Worm (Caenorhabditis elegans): ENCODE results near the gene K07B1.4.

The K07B1.4 gene

DNA sequence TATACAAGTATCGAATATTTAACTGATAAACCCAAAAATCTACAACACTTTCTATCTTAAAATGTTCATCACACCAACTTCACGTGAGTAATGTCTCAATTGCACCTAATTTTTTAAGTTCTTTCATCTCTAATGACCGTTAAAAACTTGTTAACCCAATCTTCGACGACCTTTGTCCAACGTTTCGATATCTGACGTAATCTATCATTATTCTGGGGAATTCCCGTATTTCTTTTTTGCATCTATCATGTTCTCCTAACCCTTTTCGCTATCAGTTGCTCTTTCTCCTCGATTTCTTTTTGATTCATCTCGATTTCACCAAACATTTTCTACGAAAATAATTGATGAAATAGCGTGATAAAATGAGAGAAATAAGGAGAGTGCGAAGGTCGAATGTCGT is 1.1 kb upstream of the K07B1.4 start (continued):
- TF ChIP-seq fkh-10 (GFP tag; optimal IDR thresholded peaks at IDR 0.05) (no peak), lsy-2 (tag; optimal IDR thresholded peaks at IDR 0.05) (no peak), daf-19 (GFP tag; conservative IDR thresholded peaks at IDR 0.05) (no peak), ztf-11 (tag; optimal IDR thresholded peaks at IDR 0.05) (no peak), duxl-1 (tag; optimal IDR thresholded peaks at IDR 0.05; ENCODE audit: poor library complexity) (no peak), lin-15B (tag; optimal IDR thresholded peaks at IDR 0.05) (no peak), mes-2 (tag; optimal IDR thresholded peaks at IDR 0.05; ENCODE audit: poor library complexity, severe bottlenecking) (no peak), spr-3 (GFP tag; optimal IDR thresholded peaks at IDR 0.05) (no peak), zip-11 (GFP tag; IDR thresholded peaks at IDR 0.05) (no peak), nhr-10 (tag; optimal IDR thresholded peaks at IDR 0.05) (no peak), nhr-28 (tag; optimal IDR thresholded peaks at IDR 0.05) (peak; percentile 37), lin-39 (tag; optimal IDR thresholded peaks at IDR 0.05) (no peak), zip-2 (tag; optimal IDR thresholded peaks at IDR 0.05) (no peak), mep-1 (tag; optimal IDR thresholded peaks at IDR 0.05) (peak; percentile 6), snpc-4 (tag; optimal IDR thresholded peaks at IDR 0.05) (no peak), T20F7.1 (GFP tag; optimal IDR thresholded peaks at IDR 0.05) (no peak), nhr-11 (tag; optimal IDR thresholded peaks at IDR 0.05) (peak; percentile 1), ces-1 (GFP tag; optimal IDR thresholded peaks at IDR 0.05) (no peak), zfp-3 (GFP tag; conservative IDR thresholded peaks at IDR 0.05) (no peak), ceh-20 (GFP tag; IDR thresholded peaks at IDR 0.05) (peak; percentile 39; the same call in 1 of the 2 replicates), T26A8.4 (GFP tag; IDR thresholded peaks at IDR 0.05) (no peak), snpc-1.2 (GFP tag; IDR thresholded peaks at IDR 0.05) (no peak), nhr-237 (tag; optimal IDR thresholded peaks at IDR 0.05) (no peak), dmd-6 (GFP tag; IDR thresholded peaks at IDR 0.05) (peak; percentile 54), ceh-44 (GFP tag; IDR thresholded peaks at IDR 0.05) (no peak), nhr-77 (tag; optimal IDR thresholded peaks at IDR 0.05) (no peak), F49E8.2 (tag; optimal IDR thresholded peaks at IDR 0.05; ENCODE audit: borderline replicate concordance) (no peak), ceh-32 (tag; optimal IDR thresholded peaks at IDR 0.05; ENCODE audit: poor library complexity) (no peak), mxl-2 (GFP tag; conservative IDR thresholded peaks at IDR 0.05) (peak; percentile 68; the same call in 1 of the 2 replicates), dmd-8 (GFP tag; IDR thresholded peaks at IDR 0.05) (no peak), hlh-30 (tag; optimal IDR thresholded peaks at IDR 0.05; ENCODE audit: insufficient read depth) (peak; percentile 25), nhr-25 (tag; optimal IDR thresholded peaks at IDR 0.05; ENCODE audit: borderline replicate concordance, insufficient read depth) (no peak), dve-1 (tag; optimal IDR thresholded peaks at IDR 0.05; ENCODE audit: insufficient read depth) (peak; percentile 13), madf-9 (GFP tag; conservative IDR thresholded peaks at IDR 0.05) (no peak)

DNA sequence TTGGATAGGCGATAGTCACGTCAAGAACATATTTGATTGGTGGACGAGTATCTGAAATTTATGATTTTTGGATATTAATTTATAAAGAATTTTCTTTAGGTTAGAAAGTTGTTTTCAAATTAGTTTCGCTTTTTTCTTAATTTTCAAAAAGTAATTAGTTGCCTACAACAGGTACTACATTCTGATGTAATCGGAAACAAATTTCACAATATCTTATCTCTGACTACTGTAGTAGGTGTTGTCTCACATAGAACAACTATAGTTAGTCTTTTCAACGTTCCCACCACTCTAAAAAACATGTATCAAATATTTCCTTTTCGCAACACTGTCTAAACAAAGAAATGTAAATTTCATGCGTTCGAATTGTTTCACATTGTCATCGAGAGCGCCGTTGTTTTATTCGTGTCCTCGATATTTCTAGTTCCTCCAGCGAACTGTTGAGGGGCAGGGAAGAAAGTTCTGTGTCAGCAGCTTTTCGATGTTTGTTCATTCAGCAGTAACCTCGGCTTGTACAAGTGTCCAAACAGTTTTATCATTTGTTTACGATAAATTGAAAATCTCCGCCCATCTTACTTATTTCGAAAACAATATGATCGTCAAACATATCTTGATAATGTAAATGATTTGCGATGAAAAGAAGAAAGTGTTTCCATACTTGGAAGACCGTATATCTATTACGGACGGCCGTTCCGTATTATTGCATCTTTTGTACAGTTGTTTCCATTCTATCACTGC is 642 bp downstream of the K07B1.4 start:
- TF ChIP-seq snpc-4 (tag; optimal IDR thresholded peaks at IDR 0.05) (no peak), D1046.2 (GFP tag; IDR thresholded peaks at IDR 0.05) (no peak), mes-2 (tag; optimal IDR thresholded peaks at IDR 0.05; ENCODE audit: poor library complexity, severe bottlenecking) (peak; percentile 0), daf-16 (GFP tag; optimal IDR thresholded peaks at IDR 0.05) (no peak), daf-16 (tag; optimal IDR thresholded peaks at IDR 0.05) (peak; percentile 74), tra-1 (GFP tag; IDR thresholded peaks at IDR 0.05) (no peak), nhr-11 (tag; optimal IDR thresholded peaks at IDR 0.05) (no peak), F44E2.7 (GFP tag; IDR thresholded peaks at IDR 0.05) (no peak), aha-1 (tag) (peak; percentile 46), daf-12 (tag; optimal IDR thresholded peaks at IDR 0.05) (no peak), nhr-28 (tag; optimal IDR thresholded peaks at IDR 0.05) (peak; percentile 97), hlh-30 (tag; optimal IDR thresholded peaks at IDR 0.05; ENCODE audit: insufficient read depth) (peak; percentile 8)
